Worm (Caenorhabditis elegans) whole organism, L4 larva: Measurements from ENCODE around the gene add-2.

Experiments used
- D1046.2 ChIP-seq: fragments of 200-800 bp; sonication (Bioruptor generic); IDR thresholded peaks from 2 replicates; pipeline ENCODE4 v1.3.6; 2022; ENCODE audit warnings: missing genetic modification characterization, missing compliant biosample characterization
- F10B5.3 ChIP-seq: sonication (generic microtip); optimal IDR thresholded peaks from 2 replicates; lab custom pipeline; 2016; ENCODE audit warnings: mild to moderate bottlenecking, missing genetic modification characterization, missing compliant biosample characterization
- T20F7.1 ChIP-seq: fragments of 200-800 bp; sonication (Bioruptor generic); optimal IDR thresholded peaks from 2 replicates; lab custom pipeline; 2018; ENCODE audit warnings: mild to moderate bottlenecking, missing genetic modification characterization, missing compliant biosample characterization
- aha-1 ChIP-seq: fragments of 150-350 bp; peaks from one replicate; lab custom pipeline; 2014; ENCODE audit warnings: missing biosample characterization, missing genetic modification characterization
- ama-1 ChIP-seq: fragments of 150-350 bp; optimal IDR thresholded peaks from 2 replicates; lab custom pipeline; 2014; ENCODE audit warnings: inconsistent platforms, mixed read lengths
- attf-4 ChIP-seq: sonication (generic microtip); optimal IDR thresholded peaks from 3 replicates; lab custom pipeline; 2017; ENCODE audit warnings: missing biosample characterization, missing genetic modification characterization
- ceh-20 ChIP-seq: fragments of 200-800 bp; sonication (Bioruptor generic); IDR thresholded peaks from 2 replicates; pipeline ENCODE4 v1.3.6; 2022; ENCODE audit warnings: missing genetic modification reagents, missing genetic modification characterization, missing compliant biosample characterization
- ceh-28 ChIP-seq: fragments of 150-350 bp; optimal IDR thresholded peaks from 2 replicates; lab custom pipeline; 2014; ENCODE audit warnings: missing biosample characterization, missing genetic modification reagents, missing genetic modification characterization
- daf-12 ChIP-seq: fragments of 150-350 bp; optimal IDR thresholded peaks from 2 replicates; lab custom pipeline; 2014; ENCODE audit warnings: missing biosample characterization, missing genetic modification reagents, missing genetic modification characterization
- daf-19 ChIP-seq: fragments of 200-800 bp; sonication (Bioruptor generic); conservative IDR thresholded peaks from 2 replicates; pipeline ENCODE4 v1.3.6; 2022; ENCODE audit warnings: missing genetic modification characterization, missing compliant biosample characterization
- dmd-8 ChIP-seq: fragments of 200-800 bp; sonication (Bioruptor generic); IDR thresholded peaks from 2 replicates; pipeline ENCODE4 v1.3.6; 2022; ENCODE audit warnings: missing genetic modification characterization, missing compliant biosample characterization
- duxl-1 ChIP-seq: sonication (generic microtip); optimal IDR thresholded peaks from 2 replicates; lab custom pipeline; 2016; ENCODE audit warnings: mild to moderate bottlenecking, missing genetic modification characterization, moderate library complexity, missing compliant biosample characterization; ENCODE audit not compliant: poor library complexity
- dve-1 ChIP-seq: sonication (generic microtip); optimal IDR thresholded peaks from 2 replicates; lab custom pipeline; 2017; ENCODE audit warnings: antibody characterized with exemption, mild to moderate bottlenecking, missing genetic modification characterization, missing compliant biosample characterization; ENCODE audit not compliant: insufficient read depth
- gei-8 ChIP-seq: fragments of 200-800 bp; sonication (Bioruptor generic); optimal IDR thresholded peaks from 2 replicates; lab custom pipeline; 2018; ENCODE audit warnings: mild to moderate bottlenecking, missing genetic modification characterization, missing compliant biosample characterization
- hif-1 ChIP-seq, 2 experiments: sonication (generic microtip); optimal IDR thresholded peaks; 2 replicates each; lab custom pipeline; 2016 to 2017; ENCODE audit warnings: missing compliant biosample characterization in 2 of 2, missing genetic modification characterization in 2 of 2, missing genetic modification reagents in 2 of 2, missing genotype in 2 of 2, mild to moderate bottlenecking in 1 of 2
- hlh-11 ChIP-seq: fragments of 200-800 bp; sonication (Bioruptor generic); optimal IDR thresholded peaks from 2 replicates; lab custom pipeline; 2018; ENCODE audit warnings: mild to moderate bottlenecking, missing genetic modification characterization, missing compliant biosample characterization
- jun-1 ChIP-seq: fragments of 150-350 bp; optimal IDR thresholded peaks from 2 replicates; lab custom pipeline; 2014; ENCODE audit warnings: missing biosample characterization, missing genetic modification reagents, missing genetic modification characterization
- lin-1 ChIP-seq: fragments of 200-800 bp; sonication (Bioruptor generic); IDR thresholded peaks from 2 replicates; pipeline ENCODE4 v1.3.6; 2022; ENCODE audit warnings: missing genetic modification reagents, missing genetic modification characterization, missing compliant biosample characterization
- lin-13 ChIP-seq: fragments of 150-350 bp; optimal IDR thresholded peaks from 2 replicates; lab custom pipeline; 2014; ENCODE audit warnings: missing biosample characterization, missing genetic modification reagents, missing genetic modification characterization
- lin-15B ChIP-seq: fragments of 150-350 bp; sonication (generic microtip); optimal IDR thresholded peaks from 3 replicates; lab custom pipeline; 2014; ENCODE audit warnings: missing biosample characterization, missing genetic modification characterization
- lin-39 ChIP-seq: fragments of 150-350 bp; optimal IDR thresholded peaks from 2 replicates; lab custom pipeline; 2014; ENCODE audit warnings: missing biosample characterization, missing genetic modification reagents, missing genetic modification characterization
- mep-1 ChIP-seq: fragments of 150-350 bp; sonication (generic microtip); optimal IDR thresholded peaks from 3 replicates; lab custom pipeline; 2014; ENCODE audit warnings: missing biosample characterization, missing genetic modification characterization
- nhr-111 ChIP-seq: fragments of 200-800 bp; sonication (Bioruptor generic); optimal IDR thresholded peaks from 2 replicates; lab custom pipeline; 2018; ENCODE audit warnings: mild to moderate bottlenecking, missing genetic modification characterization, missing compliant biosample characterization
- nhr-25 ChIP-seq: sonication (generic microtip); optimal IDR thresholded peaks from 2 replicates; lab custom pipeline; 2017; ENCODE audit warnings: missing genetic modification characterization, mild to moderate bottlenecking, missing compliant biosample characterization, antibody characterized with exemption, moderate library complexity, borderline replicate concordance; ENCODE audit not compliant: insufficient read depth
- nhr-28 ChIP-seq: fragments of 150-350 bp; optimal IDR thresholded peaks from 2 replicates; lab custom pipeline; 2014; ENCODE audit warnings: missing biosample characterization, missing genetic modification characterization
- nhr-42 ChIP-seq: fragments of 200-800 bp; sonication (Bioruptor generic); IDR thresholded peaks from 2 replicates; pipeline ENCODE4 v1.3.6; 2022; ENCODE audit warnings: missing genetic modification characterization, missing compliant biosample characterization
- nhr-6 ChIP-seq: fragments of 150-350 bp; optimal IDR thresholded peaks from 2 replicates; lab custom pipeline; 2014; ENCODE audit warnings: missing biosample characterization, missing genetic modification characterization
- nhr-76 ChIP-seq: fragments of 150-350 bp; optimal IDR thresholded peaks from 2 replicates; lab custom pipeline; 2014; ENCODE audit warnings: missing biosample characterization, missing genetic modification characterization
- php-3 ChIP-seq: fragments of 200-800 bp; sonication (Bioruptor generic); IDR thresholded peaks from 2 replicates; pipeline ENCODE4 v1.3.6; 2022; ENCODE audit warnings: missing genetic modification reagents, missing genetic modification characterization, missing compliant biosample characterization
- set-16 ChIP-seq: fragments of 200-800 bp; sonication (Bioruptor generic); IDR thresholded peaks from 2 replicates; pipeline ENCODE4 v1.3.6; 2022; ENCODE audit warnings: missing genetic modification reagents, missing genetic modification characterization, missing compliant biosample characterization
- snpc-1.2 ChIP-seq: fragments of 200-800 bp; sonication (Bioruptor generic); IDR thresholded peaks from 2 replicates; pipeline ENCODE4 v1.3.6; 2022; ENCODE audit warnings: missing genetic modification reagents, missing genetic modification characterization, missing compliant biosample characterization
- spr-3 ChIP-seq: fragments of 200-800 bp; sonication (Bioruptor generic); optimal IDR thresholded peaks from 2 replicates; lab custom pipeline; 2018; ENCODE audit warnings: mild to moderate bottlenecking, missing genetic modification characterization, missing compliant biosample characterization
- tra-1 ChIP-seq: fragments of 200-800 bp; sonication (Bioruptor generic); IDR thresholded peaks from 2 replicates; pipeline ENCODE4 v1.3.6; 2022; ENCODE audit warnings: missing genetic modification reagents, missing genetic modification characterization, missing compliant biosample characterization
- unc-130 ChIP-seq: sonication (generic microtip); optimal IDR thresholded peaks from 2 replicates; lab custom pipeline; 2016; ENCODE audit warnings: missing genetic modification reagents, missing genetic modification characterization, missing compliant biosample characterization
- unc-62 ChIP-seq, 3 experiments: fragments of 150-350 bp in 1 of 3; sonication (generic microtip); optimal IDR thresholded peaks in 2 of 3; peaks in 1 of 3; 1 replicate in 1 of 3; 2 replicates in 2 of 3; lab custom pipeline; 2014 to 2017; ENCODE audit warnings: missing biosample characterization in 3 of 3, missing genetic modification characterization in 3 of 3, missing genetic modification reagents in 3 of 3, missing genotype in 1 of 3
- zag-1 ChIP-seq: fragments of 150-350 bp; optimal IDR thresholded peaks from 2 replicates; lab custom pipeline; 2014; ENCODE audit warnings: missing biosample characterization, missing genetic modification characterization
- zip-11 ChIP-seq: fragments of 200-800 bp; sonication (Bioruptor generic); IDR thresholded peaks from 2 replicates; pipeline ENCODE4 v1.3.6; 2022; ENCODE audit warnings: missing genetic modification characterization, missing compliant biosample characterization

Gene add-2

DNA sequence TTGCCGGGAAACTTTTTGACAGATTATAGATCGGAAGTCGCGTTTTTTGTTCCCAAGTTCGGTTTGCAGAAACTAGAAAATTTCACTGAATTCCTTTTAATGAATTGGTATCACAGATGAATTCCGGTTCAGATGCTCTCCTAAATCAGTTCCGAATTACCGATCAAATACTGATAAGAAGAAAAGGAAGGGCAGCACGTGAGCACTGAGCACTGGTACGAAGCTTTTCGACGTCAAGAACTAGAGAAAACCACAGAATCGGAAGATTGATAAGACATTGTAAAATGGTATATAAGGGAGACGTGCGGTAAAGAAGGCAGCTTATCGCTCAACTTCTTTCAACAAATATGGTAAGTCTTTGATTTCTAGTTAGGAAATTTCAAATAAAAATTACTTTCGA is 38.0 kb downstream of the add-2 start, which contains the start of gene cpr-1 (continued):
- TF ChIP-seq dve-1 (peak; percentile 65), D1046.2 (GFP tag; lab: Robert Waterston, UW) (no peak), aha-1 (tag; lab: Kevin White, UChicago) (no peak), tra-1 (GFP tag; lab: Robert Waterston, UW) (no peak), nhr-25 (no peak), nhr-6 (tag; lab: Kevin White, UChicago) (no peak), unc-62 (GFP tag; optimal IDR thresholded peaks at IDR 0.05 in 1 of 2; lab: Kevin White, UChicago) (peak in 1 of 2 experiments; percentile 75), unc-62 (tag; optimal IDR thresholded peaks at IDR 0.05; lab: Kevin White, UChicago) (no peak), daf-19 (no peak), lin-15B (tag; lab: Kevin White, UChicago) (no peak), zag-1 (tag; lab: Kevin White, UChicago) (no peak), ceh-20 (GFP tag; lab: Robert Waterston, UW) (no peak), unc-130 (GFP tag; lab: Kevin White, UChicago) (no peak), nhr-28 (tag; lab: Kevin White, UChicago) (peak; percentile 69), nhr-42 (GFP tag; lab: Robert Waterston, UW) (no peak), lin-1 (GFP tag; lab: Robert Waterston, UW) (peak; percentile 80), T20F7.1 (GFP tag; lab: Kevin White, UChicago) (peak; percentile 22)
- TF ChIP-seq, all 104 proteins: peak for 12

ce11 chrV:11964723-11965122 is 48.5 kb downstream of the add-2 start, which contains the start of gene F58H1.7:
TSS of gene F58H1.7 (minus strand) at chrV:11964823.
- TF ChIP-seq aha-1 (tag; lab: Kevin White, UChicago) (no peak), lin-13 (GFP tag; lab: Kevin White, UChicago) (no peak), lin-39 (no peak), spr-3 (GFP tag; lab: Kevin White, UChicago) (no peak), dmd-8 (GFP tag; lab: Robert Waterston, UW) (no peak), nhr-111 (GFP tag; lab: Kevin White, UChicago) (no peak), set-16 (no peak), ceh-28 (no peak), daf-12 (no peak), jun-1 (tag; lab: Kevin White, UChicago) (no peak), nhr-42 (GFP tag; lab: Robert Waterston, UW) (no peak), attf-4 (no peak), gei-8 (GFP tag; lab: Kevin White, UChicago) (no peak), ama-1 (lab: Kevin White, UChicago) (no peak), hlh-11 (no peak), mep-1 (tag; lab: Kevin White, UChicago) (no peak)

ce11 chrV:11960831-11961190 is 52.4 kb downstream of the add-2 start:
- TF ChIP-seq attf-4 (no peak), nhr-76 (tag; lab: Kevin White, UChicago) (no peak), aha-1 (tag; lab: Kevin White, UChicago) (peak; percentile 53)

- TF ChIP-seq hif-1 (tag; optimal IDR thresholded peaks at IDR 0.05; lab: Kevin White, UChicago) (no peak), duxl-1 (no peak), F10B5.3 (tag; lab: Kevin White, UChicago) (no peak), snpc-1.2 (GFP tag; lab: Robert Waterston, UW) (no peak), zip-11 (GFP tag; lab: Robert Waterston, UW) (no peak), daf-12 (no peak), T20F7.1 (GFP tag; lab: Kevin White, UChicago) (no peak), unc-62 (GFP tag; optimal IDR thresholded peaks at IDR 0.05 in 1 of 2; lab: Kevin White, UChicago) (peak in 1 of 2 experiments; percentile 53), unc-62 (tag; optimal IDR thresholded peaks at IDR 0.05; lab: Kevin White, UChicago) (no peak), php-3 (GFP tag; lab: Robert Waterston, UW) (no peak)
Measured at ce11 chrV:11960084-11960830, 52.9 kb downstream of the add-2 start.
